Worm (Caenorhabditis elegans) whole organism, mixed stage, embryonic: ENCODE measurements around the gene C35D10.1.

Source experiments
- M03D4.4 ChIP-seq: sonication (generic microtip); optimal IDR thresholded peaks from 2 replicates; lab custom pipeline; 2017; ENCODE audit warnings: mild to moderate bottlenecking, missing genetic modification characterization, missing compliant biosample characterization
- blmp-1 ChIP-seq: fragments of 150-350 bp; optimal IDR thresholded peaks from 2 replicates; lab custom pipeline; 2014; ENCODE audit warnings: missing biosample characterization, missing genetic modification characterization
- ceh-39 ChIP-seq: fragments of 150-350 bp; optimal IDR thresholded peaks from 2 replicates; lab custom pipeline; 2014; ENCODE audit warnings: missing biosample characterization, missing genetic modification characterization
- ceh-43 ChIP-seq: fragments of 200-800 bp; sonication (Bioruptor generic); optimal IDR thresholded peaks from 2 replicates; lab custom pipeline; 2018; ENCODE audit warnings: mild to moderate bottlenecking, missing genetic modification characterization, moderate library complexity, missing compliant biosample characterization
- ceh-83 ChIP-seq: fragments of 200-800 bp; sonication (Bioruptor generic); optimal IDR thresholded peaks from 2 replicates; lab custom pipeline; 2018; ENCODE audit warnings: mild to moderate bottlenecking, missing genetic modification characterization, missing compliant biosample characterization
- ces-1 ChIP-seq: fragments of 150-350 bp; optimal IDR thresholded peaks from 2 replicates; lab custom pipeline; 2014; ENCODE audit warnings: missing biosample characterization, missing genetic modification reagents, missing genetic modification characterization
- cnd-1 ChIP-seq: fragments of 200-800 bp; sonication (Bioruptor generic); optimal IDR thresholded peaks from 2 replicates; lab custom pipeline; 2018; ENCODE audit warnings: mild to moderate bottlenecking, missing genetic modification characterization, missing compliant biosample characterization
- drap-1 ChIP-seq: fragments of 200-800 bp; sonication (Bioruptor generic); optimal IDR thresholded peaks from 3 replicates; lab custom pipeline; 2018; ENCODE audit warnings: mild to moderate bottlenecking, missing genetic modification characterization, missing compliant biosample characterization
- elt-1 ChIP-seq: sonication (generic microtip); optimal IDR thresholded peaks from 2 replicates; lab custom pipeline; 2017; ENCODE audit warnings: missing genetic modification characterization, mild to moderate bottlenecking, missing compliant biosample characterization, antibody characterized with exemption, moderate library complexity, borderline replicate concordance; ENCODE audit not compliant: insufficient read depth
- flh-1 ChIP-seq: fragments of 200-800 bp; sonication (Bioruptor generic); optimal IDR thresholded peaks from 2 replicates; lab custom pipeline; 2018; ENCODE audit warnings: mild to moderate bottlenecking, missing genetic modification characterization, moderate library complexity, missing compliant biosample characterization
- hlh-1 ChIP-seq: fragments of 150-350 bp; optimal IDR thresholded peaks from 2 replicates; lab custom pipeline; 2014; ENCODE audit warnings: missing biosample characterization, missing genetic modification reagents, missing genetic modification characterization
- lin-13 ChIP-seq: fragments of 150-350 bp; optimal IDR thresholded peaks from 2 replicates; lab custom pipeline; 2014; ENCODE audit warnings: missing biosample characterization, missing genetic modification characterization
- lin-32 ChIP-seq: fragments of 200-800 bp; sonication (Bioruptor generic); optimal IDR thresholded peaks from 2 replicates; lab custom pipeline; 2018; ENCODE audit warnings: mild to moderate bottlenecking, missing genetic modification characterization, missing compliant biosample characterization
- lsy-2 ChIP-seq: fragments of 150-350 bp; optimal IDR thresholded peaks from 2 replicates; lab custom pipeline; 2014; ENCODE audit warnings: missing biosample characterization, missing genetic modification characterization
- mep-1 ChIP-seq: fragments of 150-350 bp; optimal IDR thresholded peaks from 2 replicates; lab custom pipeline; 2017; ENCODE audit warnings: missing biosample characterization, missing genetic modification reagents, missing genetic modification characterization, inconsistent platforms
- mls-2 ChIP-seq: sonication (generic microtip); optimal IDR thresholded peaks from 2 replicates; lab custom pipeline; 2016; ENCODE audit warnings: mild to moderate bottlenecking, missing genetic modification characterization, moderate library complexity, missing compliant biosample characterization
- nhr-2 ChIP-seq: fragments of 150-350 bp; optimal IDR thresholded peaks from 2 replicates; lab custom pipeline; 2014; ENCODE audit warnings: missing biosample characterization, missing genetic modification characterization
- nhr-237 ChIP-seq: fragments of 150-350 bp; optimal IDR thresholded peaks from 2 replicates; lab custom pipeline; 2014; ENCODE audit warnings: missing biosample characterization, missing genetic modification characterization
- nhr-28 ChIP-seq: fragments of 150-350 bp; optimal IDR thresholded peaks from 2 replicates; lab custom pipeline; 2014; ENCODE audit warnings: missing biosample characterization, missing genetic modification characterization
- nhr-76 ChIP-seq: sonication (generic microtip); optimal IDR thresholded peaks from 2 replicates; lab custom pipeline; 2017; ENCODE audit warnings: missing biosample characterization, missing genetic modification characterization
- pha-4 ChIP-seq: fragments of 150-350 bp; optimal IDR thresholded peaks from 2 replicates; lab custom pipeline; 2018; ENCODE audit warnings: missing biosample characterization, missing genetic modification reagents, missing genetic modification characterization
- sem-2 ChIP-seq: fragments of 200-800 bp; sonication (Bioruptor generic); optimal IDR thresholded peaks from 2 replicates; lab custom pipeline; 2018; ENCODE audit warnings: mild to moderate bottlenecking, missing genetic modification characterization, missing compliant biosample characterization
- sptf-1 ChIP-seq: sonication (generic microtip); optimal IDR thresholded peaks from 2 replicates; lab custom pipeline; 2017; ENCODE audit warnings: mild to moderate bottlenecking, missing genetic modification characterization, moderate library complexity, missing compliant biosample characterization
- tbx-8 ChIP-seq: fragments of 200-800 bp; sonication (Bioruptor generic); optimal IDR thresholded peaks from 2 replicates; lab custom pipeline; 2018; ENCODE audit warnings: mild to moderate bottlenecking, missing genetic modification characterization, moderate library complexity, missing compliant biosample characterization
- unc-120 ChIP-seq: sonication (generic microtip); optimal IDR thresholded peaks from 2 replicates; lab custom pipeline; 2017; ENCODE audit warnings: missing genetic modification characterization, missing compliant biosample characterization; ENCODE audit not compliant: poor library complexity, severe bottlenecking
- unc-39 ChIP-seq: fragments of 150-350 bp; optimal IDR thresholded peaks from 2 replicates; lab custom pipeline; 2014; ENCODE audit warnings: missing biosample characterization, missing genetic modification characterization
- zip-8 ChIP-seq: fragments of 150-350 bp; optimal IDR thresholded peaks from 2 replicates; lab custom pipeline; 2014; ENCODE audit warnings: missing biosample characterization, missing genetic modification characterization
- ztf-11 ChIP-seq: fragments of 150-350 bp; optimal IDR thresholded peaks from 2 replicates; lab custom pipeline; 2014; ENCODE audit warnings: missing biosample characterization, missing genetic modification characterization

Gene C35D10.1

DNA sequence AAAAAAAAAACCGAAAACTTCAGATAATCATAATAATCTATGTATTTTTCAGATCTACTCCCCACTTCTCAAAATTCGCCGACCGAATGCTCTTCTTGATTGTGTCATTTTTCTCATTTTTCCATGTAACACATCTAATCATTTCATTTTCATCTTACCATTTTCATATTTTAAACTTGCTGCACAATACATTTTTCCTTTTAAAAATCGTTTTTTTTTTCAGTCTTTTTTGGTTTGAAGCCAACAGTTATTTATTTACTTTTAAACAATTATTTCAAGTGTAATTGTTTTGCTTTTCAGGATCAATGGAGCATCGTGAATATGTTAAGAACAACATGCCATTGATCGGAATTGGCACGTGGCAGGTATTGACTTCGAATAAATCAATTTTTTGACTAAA, 20.5 kb upstream of the C35D10.1 start, which contains the start of gene C35D10.6:
Gene C35D10.6, plus strand, starts transcription at position 301 of the 400 bp plus-strand sequence.
- TF ChIP-seq hlh-1 (tag; lab: Kevin White, UChicago) = no peak
- TF ChIP-seq nhr-2 (tag; lab: Kevin White, UChicago) = no peak
- no peak for TF ChIP-seq mls-2 (tag; lab: Kevin White, UChicago)
- TF ChIP-seq elt-1 (tag; lab: Kevin White, UChicago) = no peak
- no peak for TF ChIP-seq mep-1 (tag; lab: Kevin White, UChicago)

DNA sequence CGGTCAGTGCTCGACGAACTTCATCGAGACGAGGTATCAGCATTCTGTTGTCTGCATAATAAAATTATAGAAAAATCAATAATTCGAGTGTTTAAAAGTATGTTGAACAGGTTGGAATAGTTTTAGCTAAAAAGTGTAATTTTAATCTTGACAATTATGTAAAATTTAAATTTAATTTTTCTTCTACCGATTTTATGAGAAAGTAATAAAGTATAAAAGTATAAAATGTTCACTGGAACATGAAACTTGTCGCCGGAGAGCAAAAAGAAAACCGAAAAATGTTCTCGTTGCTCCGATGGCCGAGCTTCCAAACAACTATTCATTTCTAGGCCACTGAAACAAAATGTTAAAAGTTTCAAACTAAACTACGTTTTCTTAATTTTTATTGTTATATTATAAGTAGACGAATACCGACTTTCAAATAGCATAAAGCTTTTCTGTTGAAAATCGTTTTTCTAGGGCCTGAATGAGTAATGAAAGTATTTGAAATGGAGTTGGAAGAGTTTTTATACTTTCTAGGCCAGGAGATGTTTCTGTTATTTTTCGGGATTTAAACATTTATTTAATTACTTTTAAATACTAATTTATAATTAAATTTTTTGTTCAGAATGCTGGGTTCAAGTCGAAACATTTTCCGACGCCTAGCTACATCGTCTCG, 17.7 kb upstream of the C35D10.1 start, which contains the start of the genes C35D10.10 and C35D10.5:
Gene C35D10.10, minus strand, starts transcription at position 51 of the 658 bp plus-strand sequence.
Gene C35D10.5, plus strand, starts transcription at position 608 of the 658 bp plus-strand sequence.
- TF ChIP-seq ztf-11 (tag; lab: Kevin White, UChicago) = no peak
- TF ChIP-seq blmp-1 (tag; lab: Kevin White, UChicago) = no peak
- no peak for TF ChIP-seq sptf-1 (tag; lab: Kevin White, UChicago)
- no peak for TF ChIP-seq drap-1
- TF ChIP-seq lin-32 (GFP tag; lab: Kevin White, UChicago) = no peak
- no peak for TF ChIP-seq ceh-83 (GFP tag; lab: Kevin White, UChicago)
- no peak for TF ChIP-seq pha-4 (tag; lab: Kevin White, UChicago)
- TF ChIP-seq tbx-8 (GFP tag; lab: Kevin White, UChicago) = no peak
- TF ChIP-seq cnd-1 (tag; lab: Kevin White, UChicago) = no peak
- TF ChIP-seq nhr-76 (tag; lab: Kevin White, UChicago) = no peak
- TF ChIP-seq lin-13 = no peak
- no peak for TF ChIP-seq unc-39 (tag; lab: Kevin White, UChicago)
- TF ChIP-seq unc-120 = no peak
- no peak for TF ChIP-seq flh-1 (GFP tag; lab: Kevin White, UChicago)
- TF ChIP-seq nhr-237 (tag; lab: Kevin White, UChicago) = no peak

DNA sequence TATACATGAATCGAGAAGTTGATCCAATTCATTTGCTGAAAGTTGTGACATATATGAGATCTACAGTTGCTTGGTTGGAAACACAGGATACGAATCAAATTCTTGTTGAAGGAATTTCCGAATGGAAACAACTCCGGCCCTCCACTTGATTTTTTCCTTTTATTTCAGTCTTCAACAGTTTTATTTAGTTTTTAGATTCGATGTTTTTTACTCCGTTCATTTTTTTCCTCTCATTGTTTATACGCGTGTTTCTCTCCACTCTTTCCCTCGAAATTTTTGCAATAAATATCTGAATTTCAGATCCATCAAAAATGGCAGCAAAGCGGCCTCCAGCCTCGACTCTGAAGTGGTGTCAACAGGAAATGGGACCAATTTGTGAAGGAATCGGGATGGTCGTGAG, 16.4 kb upstream of the C35D10.1 start, which contains the start of gene coq-8:
Gene coq-8, plus strand, starts transcription at position 301 of the 400 bp plus-strand sequence.
- TF ChIP-seq ceh-83 (GFP tag; lab: Kevin White, UChicago) (no peak), lin-32 (GFP tag; lab: Kevin White, UChicago) (no peak), ceh-39 (no peak), zip-8 (tag; lab: Kevin White, UChicago) (no peak), pha-4 (tag; lab: Kevin White, UChicago) (no peak), nhr-237 (tag; lab: Kevin White, UChicago) (no peak), sem-2 (GFP tag; lab: Kevin White, UChicago) (no peak), ceh-43 (GFP tag; lab: Kevin White, UChicago) (no peak), unc-120 (no peak), lsy-2 (tag; lab: Kevin White, UChicago) (no peak), ztf-11 (tag; lab: Kevin White, UChicago) (no peak), lin-13 (no peak)

DNA sequence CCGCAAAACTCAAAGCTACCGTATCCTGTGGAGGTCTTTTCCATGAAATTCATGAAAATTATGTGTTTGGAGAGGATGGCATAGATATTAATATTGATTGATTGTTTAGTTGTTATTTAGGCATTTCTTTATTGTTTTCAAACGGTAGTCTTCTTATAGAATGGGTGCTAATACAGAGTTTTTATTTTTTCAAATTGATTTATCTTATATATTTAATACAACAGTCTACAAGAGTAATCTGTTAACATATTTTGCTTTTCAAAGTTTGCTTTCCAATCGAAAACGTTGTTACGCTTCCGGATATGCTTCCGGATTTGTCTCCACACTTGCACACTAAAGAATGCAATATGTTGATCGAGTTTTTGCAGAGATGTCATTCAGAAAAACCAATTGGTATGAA, 12.8 kb upstream of the C35D10.1 start, which contains the start of gene C35D10.17:
Gene C35D10.17, plus strand, starts transcription at position 301 of the 400 bp plus-strand sequence.
- TF ChIP-seq M03D4.4 (tag; lab: Kevin White, UChicago) = no peak
- no peak for TF ChIP-seq ceh-43 (GFP tag; lab: Kevin White, UChicago)
- no peak for TF ChIP-seq nhr-76 (tag; lab: Kevin White, UChicago)
- TF ChIP-seq flh-1 (GFP tag; lab: Kevin White, UChicago) = no peak
- TF ChIP-seq nhr-2 (tag; lab: Kevin White, UChicago) = no peak
- TF ChIP-seq drap-1 = no peak
- TF ChIP-seq nhr-28 (tag; lab: Kevin White, UChicago) = no peak
- TF ChIP-seq nhr-237 (tag; lab: Kevin White, UChicago) = no peak

DNA sequence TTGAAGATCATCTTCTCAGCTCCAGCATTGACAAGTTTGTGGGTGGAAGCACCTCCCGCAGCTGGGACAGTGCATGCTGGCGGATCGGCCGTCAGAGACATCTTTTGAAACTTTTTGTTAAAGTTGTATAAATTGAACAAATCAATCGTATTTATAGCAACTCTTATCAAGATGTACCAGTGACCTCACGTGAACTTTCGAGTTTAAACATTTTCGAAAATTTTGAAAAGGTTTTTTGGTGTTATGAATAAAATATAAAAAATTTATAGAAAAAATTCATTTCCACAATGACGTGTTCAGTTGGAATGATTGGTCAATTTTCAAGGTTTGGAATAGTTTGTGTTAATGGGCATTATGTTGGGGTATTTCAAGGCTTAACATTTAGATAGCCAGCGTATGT, 10.9 kb upstream of the C35D10.1 start, which contains the start of the genes msd-4 and C35D10.3:
Gene msd-4, minus strand, starts transcription at position 101 of the 400 bp plus-strand sequence.
Gene C35D10.3, plus strand, starts transcription at position 279 of the 400 bp plus-strand sequence.
- no peak for TF ChIP-seq ceh-83 (GFP tag; lab: Kevin White, UChicago)
- TF ChIP-seq pha-4 (tag; lab: Kevin White, UChicago) = no peak

DNA sequence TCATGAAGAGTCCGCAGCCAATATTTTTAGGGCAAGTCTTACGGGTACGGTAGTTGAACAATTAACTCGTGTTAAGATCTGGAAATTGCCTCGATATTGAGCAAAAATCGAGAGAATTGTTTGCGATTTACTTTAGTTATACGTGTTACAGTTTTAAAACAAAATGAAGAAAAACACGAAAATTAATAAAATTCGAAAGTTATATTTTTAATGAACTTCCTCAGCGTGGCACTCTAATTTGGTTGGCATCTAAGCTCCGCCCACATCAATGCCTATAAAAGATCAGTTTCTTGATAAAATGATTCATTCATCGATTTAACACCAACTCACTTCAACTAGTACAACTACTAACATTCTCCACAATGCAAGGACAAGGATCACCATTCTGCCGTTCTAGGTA, 9.1 kb upstream of the C35D10.1 start, which contains the start of gene gipc-1:
Gene gipc-1, plus strand, starts transcription at position 301 of the 400 bp plus-strand sequence.
- TF ChIP-seq sptf-1 (tag; lab: Kevin White, UChicago) (no peak), blmp-1 (tag; lab: Kevin White, UChicago) (no peak), ces-1 (GFP tag; lab: Kevin White, UChicago) (no peak)
